Worm (Caenorhabditis elegans) whole organism, early embryonic: ENCODE measurements around the gene dpff-1.

Source experiments
- B0310.2 ChIP-seq: sonication (generic microtip); optimal IDR thresholded peaks from 2 replicates; lab custom pipeline; 2016; ENCODE audit warnings: mild to moderate bottlenecking, missing genetic modification characterization, missing compliant biosample characterization
- F13C5.2 ChIP-seq: sonication (generic microtip); optimal IDR thresholded peaks from 2 replicates; lab custom pipeline; 2017; ENCODE audit warnings: mild to moderate bottlenecking, missing genetic modification characterization, inconsistent platforms, missing compliant biosample characterization
- aly-1 ChIP-seq: sonication (generic microtip); optimal IDR thresholded peaks from 2 replicates; lab custom pipeline; 2016; ENCODE audit warnings: missing genetic modification characterization, missing compliant biosample characterization
- ama-1 ChIP-seq: fragments of 150-350 bp; optimal IDR thresholded peaks from 2 replicates; lab custom pipeline; 2014
- ceh-13 ChIP-seq: fragments of 200-800 bp; sonication (Bioruptor generic); optimal IDR thresholded peaks from 2 replicates; lab custom pipeline; 2018; ENCODE audit warnings: mild to moderate bottlenecking, missing genetic modification characterization, missing compliant biosample characterization
- ceh-36 ChIP-seq: sonication (generic microtip); optimal IDR thresholded peaks from 2 replicates; lab custom pipeline; 2016; ENCODE audit warnings: missing genetic modification characterization, inconsistent platforms, missing compliant biosample characterization
- ets-7 ChIP-seq: sonication (generic microtip); optimal IDR thresholded peaks from 2 replicates; lab custom pipeline; 2016; ENCODE audit warnings: missing genotype, missing genetic modification characterization, missing compliant biosample characterization
- flt-1 ChIP-seq: fragments of 200-800 bp; sonication (Bioruptor generic); IDR thresholded peaks from 2 replicates; pipeline ENCODE4 v1.3.6; 2022; ENCODE audit warnings: missing genetic modification characterization, missing compliant biosample characterization
- hmbx-1 ChIP-seq: sonication (generic microtip); optimal IDR thresholded peaks from 2 replicates; lab custom pipeline; 2016; ENCODE audit warnings: mild to moderate bottlenecking, missing genetic modification characterization, missing compliant biosample characterization
- hmg-4 ChIP-seq: fragments of 200-800 bp; sonication (Bioruptor generic); optimal IDR thresholded peaks from 2 replicates; lab custom pipeline; 2018; ENCODE audit warnings: mild to moderate bottlenecking, missing genetic modification characterization, missing compliant biosample characterization
- hnd-1 ChIP-seq: sonication (generic microtip); optimal IDR thresholded peaks from 2 replicates; lab custom pipeline; 2016; ENCODE audit warnings: missing genetic modification characterization, missing compliant biosample characterization
- pes-1 ChIP-seq: fragments of 200-800 bp; sonication (Bioruptor generic); IDR thresholded peaks from 2 replicates; pipeline ENCODE4 v1.3.6; 2022; ENCODE audit warnings: missing genetic modification reagents, missing genetic modification characterization, missing compliant biosample characterization
- scrt-1 ChIP-seq: fragments of 200-800 bp; sonication (Bioruptor generic); IDR thresholded peaks from 2 replicates; pipeline ENCODE4 v1.3.6; 2022; ENCODE audit warnings: missing genetic modification characterization, missing compliant biosample characterization
- sea-1 ChIP-seq: fragments of 200-800 bp; sonication (Bioruptor generic); conservative IDR thresholded peaks from 2 replicates; pipeline ENCODE4 v1.3.6; 2022; ENCODE audit warnings: missing genetic modification characterization, missing compliant biosample characterization
- tbx-11 ChIP-seq: fragments of 200-800 bp; sonication (Bioruptor generic); IDR thresholded peaks from 2 replicates; pipeline ENCODE4 v1.3.6; 2022; ENCODE audit warnings: missing genetic modification characterization, missing compliant biosample characterization
- tbx-37 ChIP-seq: fragments of 200-800 bp; sonication (Bioruptor generic); conservative IDR thresholded peaks from 2 replicates; pipeline ENCODE4 v1.3.6; 2022; ENCODE audit warnings: missing genetic modification reagents, missing genetic modification characterization, missing compliant biosample characterization
- tra-4 ChIP-seq: sonication (generic microtip); optimal IDR thresholded peaks from 2 replicates; lab custom pipeline; 2017; ENCODE audit warnings: missing genetic modification characterization, missing compliant biosample characterization

Gene dpff-1

DNA sequence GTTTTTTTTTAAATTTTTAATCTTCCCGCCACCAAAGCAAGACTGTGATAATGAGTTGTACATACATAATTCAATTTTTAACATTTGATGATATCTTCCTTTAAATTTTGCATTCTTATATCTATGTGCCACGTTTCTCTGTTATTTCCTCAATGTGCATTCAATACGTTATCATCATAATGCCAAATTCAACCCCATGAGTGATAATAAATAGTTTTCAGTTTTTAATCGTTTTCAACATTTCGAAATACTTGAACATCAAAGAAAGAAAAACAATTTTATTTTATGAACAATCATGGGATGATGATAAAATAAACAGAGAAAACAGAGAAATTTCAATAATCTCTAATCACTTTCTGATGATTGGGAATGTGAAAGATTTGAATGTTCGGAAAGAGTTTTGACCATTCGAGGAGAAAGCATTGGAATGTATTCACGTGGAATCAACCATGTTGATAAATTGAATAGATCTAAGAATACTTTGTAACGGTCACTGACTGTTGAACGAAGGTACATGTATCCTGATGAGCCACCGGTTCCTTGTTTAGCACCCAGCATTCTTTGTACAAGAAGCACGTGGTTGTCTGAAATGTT is 11.3 kb upstream of the dpff-1 start:
- no peak for TF ChIP-seq ceh-13 (GFP tag; lab: Kevin White, UChicago)
- no peak for TF ChIP-seq pes-1
- TF ChIP-seq tra-4 (tag; lab: Kevin White, UChicago), result no peak
- TF ChIP-seq hmbx-1, result no peak
- TF ChIP-seq scrt-1 (GFP tag; lab: Robert Waterston, UW), result no peak
- TF ChIP-seq tbx-37 (GFP tag; lab: Robert Waterston, UW), result no peak
- no peak for TF ChIP-seq hmg-4 (GFP tag; lab: Kevin White, UChicago)
- no peak for TF ChIP-seq ama-1 (lab: Kevin White, UChicago)
- TF ChIP-seq B0310.2 (tag; lab: Kevin White, UChicago), result no peak
- no peak for TF ChIP-seq ceh-36 (tag; lab: Kevin White, UChicago)
- no peak for TF ChIP-seq flt-1 (GFP tag; lab: Robert Waterston, UW)
- TF ChIP-seq hnd-1 (tag; lab: Kevin White, UChicago), result no peak
- TF ChIP-seq F13C5.2, result no peak
- no peak for TF ChIP-seq aly-1 (tag; lab: Kevin White, UChicago)

DNA sequence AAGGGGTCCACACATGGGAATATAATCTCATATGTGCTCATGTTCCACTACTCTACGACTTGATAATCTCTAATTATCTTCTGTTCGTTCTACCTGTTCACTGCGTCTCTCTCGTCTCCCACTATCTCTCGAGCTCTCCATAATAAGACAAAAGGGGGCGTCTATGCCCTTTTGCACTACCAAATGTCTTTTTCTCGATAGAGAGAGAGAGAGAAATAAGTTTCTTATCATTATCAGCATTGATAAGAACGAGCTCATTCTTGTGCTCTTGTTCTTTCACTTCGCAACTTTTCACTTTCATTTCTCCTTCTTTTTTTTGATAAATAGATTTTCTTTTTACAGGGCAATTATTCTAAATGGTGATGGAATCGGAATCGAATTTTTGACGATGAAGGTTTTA is 9.8 kb upstream of the dpff-1 start:
- no peak for TF ChIP-seq hmbx-1
- TF ChIP-seq F13C5.2, result no peak
- no peak for TF ChIP-seq flt-1 (GFP tag; lab: Robert Waterston, UW)
- TF ChIP-seq hnd-1 (tag; lab: Kevin White, UChicago), result no peak
- no peak for TF ChIP-seq tbx-37 (GFP tag; lab: Robert Waterston, UW)
- no peak for TF ChIP-seq ceh-36 (tag; lab: Kevin White, UChicago)
- no peak for TF ChIP-seq ceh-13 (GFP tag; lab: Kevin White, UChicago)
- TF ChIP-seq ets-7 (tag; lab: Kevin White, UChicago), result no peak
- TF ChIP-seq tbx-11 (GFP tag; lab: Robert Waterston, UW), result no peak
- TF ChIP-seq pes-1, result no peak
- no peak for TF ChIP-seq scrt-1 (GFP tag; lab: Robert Waterston, UW)
- no peak for TF ChIP-seq tra-4 (tag; lab: Kevin White, UChicago)
- TF ChIP-seq ama-1 (lab: Kevin White, UChicago), result no peak

DNA sequence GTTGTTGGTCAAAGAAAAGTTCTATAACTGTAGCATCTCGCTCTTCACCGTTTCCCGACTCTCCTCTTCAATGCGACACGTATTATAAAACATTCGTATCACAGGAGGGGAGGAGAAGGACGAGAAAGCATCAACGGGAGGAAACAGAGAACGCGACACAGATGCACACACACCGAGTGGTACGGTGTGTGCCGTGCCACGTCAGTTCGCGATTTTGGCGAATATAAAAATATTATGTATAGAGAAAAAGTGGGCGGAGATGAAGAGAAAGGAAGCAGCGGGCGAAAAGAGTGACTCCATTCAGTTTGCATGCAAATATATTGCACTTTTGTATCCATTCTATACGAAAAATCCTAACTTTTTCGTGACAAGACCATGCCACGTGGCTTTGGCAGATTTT is 8.6 kb upstream of the dpff-1 start:
- TF ChIP-seq sea-1 (GFP tag; lab: Robert Waterston, UW) (no peak), ceh-36 (tag; lab: Kevin White, UChicago) (no peak), hnd-1 (tag; lab: Kevin White, UChicago) (no peak), aly-1 (tag; lab: Kevin White, UChicago) (peak; percentile 23)

DNA sequence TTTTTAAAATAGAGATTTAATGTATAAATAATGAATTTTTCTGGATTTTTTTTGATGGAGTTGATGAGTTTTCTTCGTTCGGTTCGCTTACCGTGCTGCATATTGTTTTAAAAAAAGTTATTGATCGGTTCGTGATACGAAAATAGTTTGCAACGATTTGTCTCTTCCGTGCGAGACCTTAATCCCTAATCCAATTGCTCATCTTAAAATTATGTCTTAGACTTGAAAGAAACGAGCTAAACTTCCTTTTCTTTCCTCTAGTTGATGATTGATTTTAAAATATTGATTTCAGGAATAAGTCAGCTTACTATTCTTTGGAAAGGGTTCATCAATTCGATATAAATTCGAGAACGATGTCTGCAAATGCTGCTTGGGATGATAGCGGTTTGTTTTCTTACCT is 2.3 kb upstream of the dpff-1 start, which contains the start of gene C28H8.3:
C28H8.3 (plus strand) TSS at position 293 of the 400 bp plus-strand sequence.
- TF ChIP-seq ceh-13 (GFP tag; lab: Kevin White, UChicago) (no peak), hmg-4 (GFP tag; lab: Kevin White, UChicago) (no peak), tbx-37 (GFP tag; lab: Robert Waterston, UW) (no peak), hmbx-1 (no peak), tra-4 (tag; lab: Kevin White, UChicago) (no peak), scrt-1 (GFP tag; lab: Robert Waterston, UW) (no peak), F13C5.2 (no peak), sea-1 (GFP tag; lab: Robert Waterston, UW) (no peak), B0310.2 (tag; lab: Kevin White, UChicago) (no peak), aly-1 (tag; lab: Kevin White, UChicago) (no peak), ets-7 (tag; lab: Kevin White, UChicago) (no peak), ceh-36 (tag; lab: Kevin White, UChicago) (no peak), tbx-11 (GFP tag; lab: Robert Waterston, UW) (no peak), pes-1 (no peak), flt-1 (GFP tag; lab: Robert Waterston, UW) (no peak)

DNA sequence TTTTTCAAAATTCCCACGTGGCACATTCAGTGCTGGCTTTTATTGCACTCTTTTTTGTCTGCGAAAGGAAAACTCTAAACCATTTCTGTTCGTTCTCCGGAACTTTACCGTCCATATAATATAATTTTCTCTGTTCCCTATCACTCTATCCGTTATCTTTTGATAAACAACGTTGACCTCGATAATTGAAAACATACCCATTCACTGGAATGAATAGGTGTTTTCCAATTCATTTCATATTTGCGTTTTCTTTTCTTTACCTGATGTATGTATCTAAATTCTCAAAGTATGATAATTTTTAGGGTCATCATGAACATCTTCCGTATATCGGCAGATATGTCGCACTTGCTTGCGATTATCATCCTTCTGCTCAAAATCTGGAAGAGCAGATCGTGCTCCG is 603 bp upstream of the dpff-1 start, which contains the start of gene erd-2.2:
erd-2.2 (plus strand) TSS at position 301 of the 400 bp plus-strand sequence.
- TF ChIP-seq tbx-37 (GFP tag; lab: Robert Waterston, UW), result no peak
- no peak for TF ChIP-seq hmg-4 (GFP tag; lab: Kevin White, UChicago)
- TF ChIP-seq ceh-13 (GFP tag; lab: Kevin White, UChicago), result no peak
- no peak for TF ChIP-seq hmbx-1
- TF ChIP-seq ceh-36 (tag; lab: Kevin White, UChicago), result no peak
- no peak for TF ChIP-seq hnd-1 (tag; lab: Kevin White, UChicago)
- TF ChIP-seq tbx-11 (GFP tag; lab: Robert Waterston, UW), result no peak
- TF ChIP-seq ama-1 (lab: Kevin White, UChicago), result no peak
- TF ChIP-seq B0310.2 (tag; lab: Kevin White, UChicago), result no peak
- no peak for TF ChIP-seq sea-1 (GFP tag; lab: Robert Waterston, UW)
- no peak for TF ChIP-seq F13C5.2
- no peak for TF ChIP-seq aly-1 (tag; lab: Kevin White, UChicago)
- TF ChIP-seq flt-1 (GFP tag; lab: Robert Waterston, UW), result no peak
- TF ChIP-seq tra-4 (tag; lab: Kevin White, UChicago), result no peak
- no peak for TF ChIP-seq ets-7 (tag; lab: Kevin White, UChicago)
- TF ChIP-seq scrt-1 (GFP tag; lab: Robert Waterston, UW), result no peak

DNA sequence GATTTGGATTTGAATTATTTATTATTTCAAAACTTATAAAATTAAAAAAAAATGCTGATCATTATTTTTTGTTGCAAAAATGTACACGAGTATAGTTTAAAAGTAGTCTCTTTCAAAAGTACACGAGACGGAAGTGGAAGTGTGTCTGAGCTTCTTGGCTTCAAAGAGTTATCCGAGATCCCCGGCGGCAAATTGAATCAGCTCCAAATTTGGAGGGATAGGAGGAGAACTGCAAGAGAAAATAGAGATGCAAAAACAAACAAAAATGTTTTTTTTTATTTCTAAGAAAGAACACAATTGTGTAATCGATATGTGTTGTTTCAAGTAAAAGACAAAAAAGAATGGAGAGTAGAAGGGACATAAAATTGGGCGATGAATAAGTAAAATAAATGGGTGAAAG is 3.6 kb downstream of the dpff-1 start:
- TF ChIP-seq ceh-36 (tag; lab: Kevin White, UChicago) (no peak), ceh-13 (GFP tag; lab: Kevin White, UChicago) (no peak), hmbx-1 (no peak), hnd-1 (tag; lab: Kevin White, UChicago) (no peak), tra-4 (tag; lab: Kevin White, UChicago) (no peak)

DNA sequence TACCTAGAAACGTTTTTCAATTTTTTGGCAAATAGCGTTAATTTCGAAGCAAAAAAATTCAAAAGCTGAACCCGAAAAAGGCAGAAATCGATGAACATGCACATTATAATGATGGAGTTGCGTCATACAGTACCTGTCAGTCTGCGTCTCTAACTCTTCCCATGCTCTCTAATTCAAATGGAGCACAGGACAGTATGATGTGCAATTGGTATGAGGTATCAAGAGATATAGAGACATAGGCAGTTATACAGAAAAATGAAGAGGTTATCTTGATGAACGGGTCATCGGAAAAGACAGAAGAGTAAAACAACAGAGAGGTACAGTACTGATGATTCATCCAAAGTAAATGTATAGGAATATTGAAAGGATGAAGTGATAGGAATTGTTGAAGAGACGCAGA is 5.4 kb downstream of the dpff-1 start:
- TF ChIP-seq ceh-13 (GFP tag; lab: Kevin White, UChicago) (no peak), hmg-4 (GFP tag; lab: Kevin White, UChicago) (no peak)
